Fruit fly (Drosophila melanogaster): ENCODE results near the gene Manf.

Manf gene

DNA sequence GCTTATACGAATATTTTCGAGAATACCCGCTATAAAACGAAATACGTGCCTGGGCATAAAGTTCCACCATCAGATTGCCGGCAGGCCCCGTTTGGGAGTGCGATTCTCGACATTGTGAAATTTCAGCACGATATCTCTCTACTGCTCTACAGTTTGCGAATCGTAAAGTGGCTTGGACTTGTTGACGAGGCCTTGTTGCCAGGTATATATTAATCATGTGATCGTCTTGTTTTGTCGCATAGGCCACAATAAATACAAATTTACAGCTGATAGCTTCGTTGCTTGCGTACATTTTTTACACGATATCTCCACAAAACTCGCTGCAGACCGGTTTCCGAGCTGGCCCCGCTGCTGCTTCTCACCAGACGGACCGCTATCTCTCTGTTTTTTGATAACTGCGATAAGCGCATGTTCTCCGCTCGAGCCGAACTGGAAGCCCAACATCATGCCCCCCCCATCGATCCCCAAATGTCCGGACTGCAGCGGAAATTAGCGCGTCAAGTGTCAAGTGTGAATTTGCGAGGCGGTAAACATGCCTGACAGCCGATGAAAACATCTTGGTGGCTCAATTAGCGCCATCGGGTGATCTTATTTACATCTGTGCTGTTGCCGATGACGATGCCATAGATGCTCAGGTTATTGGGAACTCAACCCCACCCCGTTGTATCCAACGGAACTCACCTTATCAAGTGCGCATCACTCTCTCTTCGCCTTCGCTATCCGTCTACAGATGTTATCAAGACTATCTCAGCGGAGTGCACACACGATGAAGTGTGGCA is 39.7 kb upstream of the Manf start (continued):
- peak; percentile 19 for TF ChIP-seq CG1603 (tag; optimal IDR thresholded peaks at IDR 0.05)
- TF ChIP-seq ERR (GFP tag; optimal IDR thresholded peaks at IDR 0.05) = peak; percentile 1
- TF ChIP-seq ash1 (GFP tag; optimal IDR thresholded peaks at IDR 0.05) = no peak
- peak; percentile 0 for TF ChIP-seq CG4424 (GFP tag; optimal IDR thresholded peaks at IDR 0.05)
- no peak for TF ChIP-seq Gug (GFP tag; IDR thresholded peaks at IDR 0.05)
- peak; percentile 6 for TF ChIP-seq CG30403 (GFP tag; optimal IDR thresholded peaks at IDR 0.05)
- peak; percentile 3 for TF ChIP-seq PHDP (tag; optimal IDR thresholded peaks at IDR 0.05)
- TF ChIP-seq CG14441 (GFP tag; IDR thresholded peaks at IDR 0.05) = peak; percentile 38; the same call in 1 of the 2 replicates
- no peak for TF ChIP-seq CG7745 (tag; optimal IDR thresholded peaks at IDR 0.05)
- no peak for TF ChIP-seq CG34224 (GFP tag; IDR thresholded peaks at IDR 0.05; ENCODE audit: partially characterized antibody)
- TF ChIP-seq pnt (GFP tag; optimal IDR thresholded peaks at IDR 0.05) = peak; percentile 18
- peak; percentile 28 for TF ChIP-seq CG8944 (GFP tag; optimal IDR thresholded peaks at IDR 0.05)
- TF ChIP-seq CG18262 (tag; optimal IDR thresholded peaks at IDR 0.05) = peak; percentile 25
- TF ChIP-seq CG15479 (GFP tag; optimal IDR thresholded peaks at IDR 0.05) = peak; percentile 1
- no peak for TF ChIP-seq sna (GFP tag; IDR thresholded peaks at IDR 0.05; ENCODE audit: partially characterized antibody)
- TF ChIP-seq E2f2 (GFP tag; IDR thresholded peaks at IDR 0.05) = peak; percentile 24; the same call in 1 of the 2 replicates
- no peak for TF ChIP-seq CG10321 (GFP tag; IDR thresholded peaks at IDR 0.05)
- TF ChIP-seq lov (optimal IDR thresholded peaks at IDR 0.05) = no peak
- TF ChIP-seq lov (GFP tag; IDR thresholded peaks at IDR 0.05) = no peak
- peak in 1 of 2 experiments; percentile 36 for TF ChIP-seq dpn (GFP tag; optimal IDR thresholded peaks at IDR 0.05)
- no peak for TF ChIP-seq CG4360 (GFP tag; IDR thresholded peaks at IDR 0.05)
- no peak for TF ChIP-seq Nf-YA (GFP tag; IDR thresholded peaks at IDR 0.05)
- peak; percentile 61; the same call in 1 of the 2 replicates for TF ChIP-seq CG32532 (GFP tag; IDR thresholded peaks at IDR 0.05)
- peak; percentile 39; the same call in 2 of the 3 replicates for TF ChIP-seq tgo (GFP tag; IDR thresholded peaks at IDR 0.05)
- no peak for TF ChIP-seq ATbp (GFP tag; optimal IDR thresholded peaks at IDR 0.05)
- TF ChIP-seq ind (GFP tag; optimal IDR thresholded peaks at IDR 0.05) = peak; percentile 26
- TF ChIP-seq CG7372 (GFP tag; IDR thresholded peaks at IDR 0.05) = peak; percentile 32; the same call in 1 of the 2 replicates
- no peak for TF ChIP-seq her (GFP tag; optimal IDR thresholded peaks at IDR 0.05)
- TF ChIP-seq Fer3 (tag; optimal IDR thresholded peaks at IDR 0.05) = peak; percentile 29
- peak; percentile 53 for TF ChIP-seq lab (GFP tag; optimal IDR thresholded peaks at IDR 0.05)
- no peak for TF ChIP-seq hkb (optimal IDR thresholded peaks at IDR 0.05)
- TF ChIP-seq hkb (GFP tag; IDR thresholded peaks at IDR 0.05) = no peak; the same call in 1 of the 2 replicates
- TF ChIP-seq Vsx1 (GFP tag; optimal IDR thresholded peaks at IDR 0.05) = no peak
- peak; percentile 6 for TF ChIP-seq bcd (GFP tag; optimal IDR thresholded peaks at IDR 0.05)
- TF ChIP-seq Dp (GFP tag; optimal IDR thresholded peaks at IDR 0.05) = no peak
- peak; percentile 39 for TF ChIP-seq CG10543 (GFP tag; optimal IDR thresholded peaks at IDR 0.05)
- TF ChIP-seq CG6689 (GFP tag; IDR thresholded peaks at IDR 0.05) = peak; percentile 41
- no peak for TF ChIP-seq btn (GFP tag; optimal IDR thresholded peaks at IDR 0.05)
- peak; percentile 29 for TF ChIP-seq CoRest (tag; optimal IDR thresholded peaks at IDR 0.05)
- TF ChIP-seq Lim3 (GFP tag; IDR thresholded peaks at IDR 0.05) = no peak
- TF ChIP-seq stc (GFP tag; IDR thresholded peaks at IDR 0.05) = peak; percentile 43; the same call in 1 of the 2 replicates
- TF ChIP-seq bab2 (GFP tag; optimal IDR thresholded peaks at IDR 0.05) = peak; percentile 12
- peak; percentile 70 for TF ChIP-seq grn (GFP tag; optimal IDR thresholded peaks at IDR 0.05)
- TF ChIP-seq Myb (GFP tag; optimal IDR thresholded peaks at IDR 0.05) = peak; percentile 2
- peak; percentile 1 for TF ChIP-seq tx (GFP tag; optimal IDR thresholded peaks at IDR 0.05)
